Worm (Caenorhabditis elegans) whole organism, late embryonic: ENCODE data around the gene str-31.
"Not testable (repeated sequence)": the region's sequence is repeated elsewhere in the genome, so short reads cannot be mapped to it uniquely, and the experiment has no call there.

Source experiments
- C38D4.7 ChIP-seq: fragments of 200-800 bp; sonication (Bioruptor generic); optimal IDR thresholded peaks from 2 replicates; lab custom pipeline; 2018; ENCODE audit warnings: mild to moderate bottlenecking, missing genetic modification characterization, moderate library complexity, missing compliant biosample characterization
- ahr-1 ChIP-seq: sonication (generic microtip); optimal IDR thresholded peaks from 2 replicates; lab custom pipeline; 2016; ENCODE audit warnings: missing genetic modification characterization, missing compliant biosample characterization
- ceh-14 ChIP-seq: sonication (generic microtip); optimal IDR thresholded peaks from 2 replicates; lab custom pipeline; 2016; ENCODE audit warnings: missing genotype, missing genetic modification characterization, missing compliant biosample characterization
- ceh-19 ChIP-seq: fragments of 200-800 bp; sonication (Bioruptor generic); optimal IDR thresholded peaks from 2 replicates; lab custom pipeline; 2018; ENCODE audit warnings: mild to moderate bottlenecking, missing genetic modification characterization, missing compliant biosample characterization
- ceh-2 ChIP-seq: sonication (generic microtip); optimal IDR thresholded peaks from 2 replicates; lab custom pipeline; 2016; ENCODE audit warnings: missing genotype, missing genetic modification characterization, missing compliant biosample characterization
- ceh-22 ChIP-seq: sonication (generic microtip); optimal IDR thresholded peaks from 2 replicates; lab custom pipeline; 2017; ENCODE audit warnings: missing biosample characterization, missing genetic modification characterization
- ceh-31 ChIP-seq: sonication (generic microtip); optimal IDR thresholded peaks from 2 replicates; lab custom pipeline; 2016; ENCODE audit warnings: missing genetic modification characterization, missing compliant biosample characterization
- ceh-34 ChIP-seq: sonication (generic microtip); optimal IDR thresholded peaks from 2 replicates; lab custom pipeline; 2016; ENCODE audit warnings: mild to moderate bottlenecking, missing genetic modification characterization, missing compliant biosample characterization
- ceh-45 ChIP-seq: fragments of 200-800 bp; sonication (Bioruptor generic); IDR thresholded peaks from 2 replicates; pipeline ENCODE4 v1.3.6; 2022; ENCODE audit warnings: missing genetic modification reagents, missing genetic modification characterization, missing compliant biosample characterization
- ceh-6 ChIP-seq: fragments of 200-800 bp; sonication (Bioruptor generic); optimal IDR thresholded peaks from 2 replicates; lab custom pipeline; 2018; ENCODE audit warnings: mild to moderate bottlenecking, missing genetic modification characterization, missing compliant biosample characterization
- che-1 ChIP-seq: sonication (generic microtip); optimal IDR thresholded peaks from 2 replicates; lab custom pipeline; 2016; ENCODE audit warnings: mild to moderate bottlenecking, missing genetic modification characterization, missing compliant biosample characterization
- dve-1 ChIP-seq: sonication (generic microtip); optimal IDR thresholded peaks from 2 replicates; lab custom pipeline; 2017; ENCODE audit warnings: antibody characterized with exemption, mild to moderate bottlenecking, missing genetic modification characterization, missing compliant biosample characterization
- elt-2 ChIP-seq: sonication (generic microtip); optimal IDR thresholded peaks from 2 replicates; lab custom pipeline; 2016; ENCODE audit warnings: missing genetic modification reagents, missing genetic modification characterization, missing compliant biosample characterization
- elt-4 ChIP-seq: sonication (generic microtip); optimal IDR thresholded peaks from 2 replicates; lab custom pipeline; 2016; ENCODE audit warnings: missing genetic modification characterization, missing compliant biosample characterization
- ets-4 ChIP-seq: sonication (generic microtip); optimal IDR thresholded peaks from 2 replicates; lab custom pipeline; 2016; ENCODE audit warnings: missing genetic modification characterization, missing compliant biosample characterization
- fax-1 ChIP-seq: sonication (generic microtip); optimal IDR thresholded peaks from 2 replicates; lab custom pipeline; 2016; ENCODE audit warnings: missing genotype, missing genetic modification characterization, missing compliant biosample characterization
- fkh-6 ChIP-seq: sonication (generic microtip); optimal IDR thresholded peaks from 2 replicates; lab custom pipeline; 2016; ENCODE audit warnings: missing genetic modification characterization, missing compliant biosample characterization
- hlh-13 ChIP-seq: fragments of 200-800 bp; sonication (Bioruptor generic); optimal IDR thresholded peaks from 2 replicates; lab custom pipeline; 2018; ENCODE audit warnings: mild to moderate bottlenecking, missing genetic modification characterization, missing compliant biosample characterization
- hlh-30 ChIP-seq: sonication (generic microtip); optimal IDR thresholded peaks from 2 replicates; lab custom pipeline; 2017; ENCODE audit warnings: antibody characterized with exemption, missing genetic modification characterization, missing compliant biosample characterization; ENCODE audit not compliant: insufficient read depth
- lim-6 ChIP-seq: sonication (generic microtip); optimal IDR thresholded peaks from 2 replicates; lab custom pipeline; 2016; ENCODE audit warnings: missing genetic modification characterization, missing compliant biosample characterization
- nhr-232 ChIP-seq: sonication (generic microtip); optimal IDR thresholded peaks from 2 replicates; lab custom pipeline; 2016; ENCODE audit warnings: missing genetic modification characterization, missing compliant biosample characterization
- npax-4 ChIP-seq: sonication (generic microtip); optimal IDR thresholded peaks from 2 replicates; lab custom pipeline; 2016; ENCODE audit warnings: missing genetic modification characterization, missing compliant biosample characterization
- odd-2 ChIP-seq: sonication (generic microtip); optimal IDR thresholded peaks from 2 replicates; lab custom pipeline; 2017; ENCODE audit warnings: antibody characterized with exemption, mild to moderate bottlenecking, missing genetic modification characterization, missing compliant biosample characterization
- pha-2 ChIP-seq: sonication (generic microtip); optimal IDR thresholded peaks from 2 replicates; lab custom pipeline; 2017; ENCODE audit warnings: mild to moderate bottlenecking, missing genetic modification characterization, missing compliant biosample characterization
- pha-4 ChIP-seq: fragments of 150-350 bp; optimal IDR thresholded peaks from 2 replicates; lab custom pipeline; 2018; ENCODE audit warnings: missing biosample characterization, missing genetic modification reagents, missing genetic modification characterization
- pros-1 ChIP-seq: fragments of 150-350 bp; optimal IDR thresholded peaks from 2 replicates; lab custom pipeline; 2014; ENCODE audit warnings: missing biosample characterization, missing genetic modification reagents, missing genetic modification characterization
- ref-2 ChIP-seq: sonication (generic microtip); optimal IDR thresholded peaks from 2 replicates; lab custom pipeline; 2016; ENCODE audit warnings: missing genetic modification characterization, missing compliant biosample characterization
- syd-9 ChIP-seq: sonication (generic microtip); optimal IDR thresholded peaks from 2 replicates; lab custom pipeline; 2016; ENCODE audit warnings: mild to moderate bottlenecking, missing genetic modification characterization, moderate library complexity, missing compliant biosample characterization
- tbx-7 ChIP-seq: sonication (generic microtip); optimal IDR thresholded peaks from 2 replicates; lab custom pipeline; 2016; ENCODE audit warnings: missing genotype, missing genetic modification characterization, missing compliant biosample characterization
- ttx-3 ChIP-seq: sonication (generic microtip); optimal IDR thresholded peaks from 2 replicates; lab custom pipeline; 2016; ENCODE audit warnings: missing genetic modification reagents, missing genetic modification characterization, missing compliant biosample characterization
- unc-3 ChIP-seq, 2 experiments: fragments of 200-800 bp in 1 of 2; sonication (Bioruptor generic) in 1 of 2; sonication (generic microtip) in 1 of 2; conservative IDR thresholded peaks in 1 of 2; optimal IDR thresholded peaks in 1 of 2; 2 replicates each; pipeline versions ENCODE4 v1.3.6 to Lab custom; 2016 to 2022; ENCODE audit warnings: missing compliant biosample characterization in 2 of 2, missing genetic modification characterization in 2 of 2, missing genetic modification reagents in 1 of 2
- unc-42 ChIP-seq: sonication (generic microtip); optimal IDR thresholded peaks from 2 replicates; lab custom pipeline; 2016; ENCODE audit warnings: missing genotype, missing genetic modification characterization, missing compliant biosample characterization
- unc-55 ChIP-seq: sonication (generic microtip); optimal IDR thresholded peaks from 2 replicates; lab custom pipeline; 2017; ENCODE audit warnings: missing biosample characterization, missing genetic modification reagents, missing genetic modification characterization
- ztf-16 ChIP-seq: sonication (generic microtip); optimal IDR thresholded peaks from 2 replicates; lab custom pipeline; 2017; ENCODE audit warnings: missing genetic modification characterization, missing compliant biosample characterization

The str-31 gene

ce11 chrV:7548499-7548898 lies 40.0 kb upstream of the str-31 start:
- TF ChIP-seq unc-3 (GFP tag; conservative IDR thresholded peaks at IDR 0.05; lab: Robert Waterston, UW) (0 out of 2 replicates have a peak, but pooled peaks have one; percentile 25), che-1 (tag; lab: Kevin White, UChicago) (peak; percentile 15)
- not testable (repeated sequence) for TF ChIP-seq unc-3 (tag; optimal IDR thresholded peaks at IDR 0.05; lab: Kevin White, UChicago)

ce11 chrV:7548017-7548416 lies 39.6 kb upstream of the str-31 start:
- no peak for TF ChIP-seq pros-1
- TF ChIP-seq ceh-2 (tag; lab: Kevin White, UChicago): no peak
- no peak for TF ChIP-seq che-1 (tag; lab: Kevin White, UChicago)
- TF ChIP-seq tbx-7 (tag; lab: Kevin White, UChicago): no peak
- TF ChIP-seq odd-2 (tag; lab: Kevin White, UChicago): no peak
- TF ChIP-seq elt-2 (tag; lab: Kevin White, UChicago): peak; percentile 72
- TF ChIP-seq fkh-6 (tag; lab: Kevin White, UChicago): no peak
- no peak for TF ChIP-seq nhr-232 (tag; lab: Kevin White, UChicago)

ce11 chrV:7547479-7547878 lies 39.0 kb upstream of the str-31 start, which contains the start of gene ftn-1:
Gene ftn-1, minus strand, starts transcription at chrV:7547579.
- no peak for TF ChIP-seq elt-2 (tag; lab: Kevin White, UChicago)
- TF ChIP-seq ceh-6 (GFP tag; lab: Kevin White, UChicago): no peak
- no peak for TF ChIP-seq tbx-7 (tag; lab: Kevin White, UChicago)
- TF ChIP-seq dve-1 (tag; lab: Kevin White, UChicago): no peak
- TF ChIP-seq fkh-6 (tag; lab: Kevin White, UChicago): no peak
- TF ChIP-seq ceh-22 (tag; lab: Kevin White, UChicago): no peak
- TF ChIP-seq pha-2 (tag; lab: Kevin White, UChicago): no peak
- TF ChIP-seq unc-55 (GFP tag; lab: Kevin White, UChicago): no peak
- no peak for TF ChIP-seq hlh-13 (GFP tag; lab: Kevin White, UChicago)
- TF ChIP-seq ceh-45 (GFP tag; lab: Robert Waterston, UW): no peak
- TF ChIP-seq ttx-3 (tag; lab: Kevin White, UChicago): no peak

- TF ChIP-seq odd-2 (tag; lab: Kevin White, UChicago) (no peak), hlh-30 (tag; lab: Kevin White, UChicago) (no peak), npax-4 (tag; lab: Kevin White, UChicago) (no peak), tbx-7 (tag; lab: Kevin White, UChicago) (no peak)
- TF ChIP-seq, all 69 proteins: peak for 0
These were observed 36.7 kb upstream of the str-31 start, which contains the start of the genes C54F6.19 and nhx-3 for ce11 chrV:7545187-7545586. Gene C54F6.19, plus strand, starts transcription at chrV:7545487. Gene nhx-3, minus strand, starts transcription at chrV:7545523.

- no peak for TF ChIP-seq fkh-6 (tag; lab: Kevin White, UChicago)
- TF ChIP-seq ceh-19 (GFP tag; lab: Kevin White, UChicago): no peak
- no peak for TF ChIP-seq pha-4 (tag; lab: Kevin White, UChicago)
- TF ChIP-seq ets-4 (tag; lab: Kevin White, UChicago): no peak
- no peak for TF ChIP-seq C38D4.7 (GFP tag; lab: Kevin White, UChicago)
- no peak for TF ChIP-seq ahr-1 (tag; lab: Kevin White, UChicago)
- TF ChIP-seq dve-1 (tag; lab: Kevin White, UChicago): no peak
- no peak for TF ChIP-seq ceh-31 (tag; lab: Kevin White, UChicago)
- no peak for TF ChIP-seq nhr-232 (tag; lab: Kevin White, UChicago)
- no peak for TF ChIP-seq syd-9
- no peak for TF ChIP-seq elt-4 (tag; lab: Kevin White, UChicago)
- TF ChIP-seq lim-6: no peak
- no peak for TF ChIP-seq ceh-14 (tag; lab: Kevin White, UChicago)
- TF ChIP-seq ztf-16 (tag; lab: Kevin White, UChicago): no peak
- no peak for TF ChIP-seq unc-42 (tag; lab: Kevin White, UChicago)
- TF ChIP-seq ref-2 (tag; lab: Kevin White, UChicago): no peak
- TF ChIP-seq fax-1 (tag; lab: Kevin White, UChicago): no peak
- no peak for TF ChIP-seq ceh-34
- TF ChIP-seq, all 69 proteins: peak for 0
These were observed 35.3 kb upstream of the str-31 start for ce11 chrV:7543728-7544127.
